Fruit fly (Drosophila melanogaster) whole organism, pupa: ENCODE data around the gene CG17928.

ENCODE experiments used
- CG10348 ChIP-seq: fragments of 200-800 bp; sonication (Bioruptor generic); IDR thresholded peaks from 2 replicates; pipeline ENCODE4 v1.3.6; 2022; ENCODE audit warnings: missing biosample characterization, missing genetic modification characterization
- CG12605 ChIP-seq: fragments of 200-800 bp; sonication (Bioruptor generic); IDR thresholded peaks from 2 replicates; pipeline ENCODE4 v1.3.6; 2022; ENCODE audit warnings: missing biosample characterization, missing genetic modification characterization
- CG13204 ChIP-seq: fragments of 200-800 bp; sonication (Bioruptor generic); optimal IDR thresholded peaks from 2 replicates; lab custom pipeline; 2018; ENCODE audit warnings: missing biosample characterization, mild to moderate bottlenecking, missing genetic modification characterization, moderate library complexity
- CG14655 ChIP-seq: fragments of 200-800 bp; sonication (Bioruptor generic); optimal IDR thresholded peaks from 3 replicates; lab custom pipeline; 2017; ENCODE audit warnings: mild to moderate bottlenecking, missing biosample characterization, missing genetic modification reagents, missing genetic modification characterization
- CG15710 ChIP-seq: fragments of 200-800 bp; sonication (Bioruptor generic); optimal IDR thresholded peaks from 2 replicates; lab custom pipeline; 2018; ENCODE audit warnings: missing biosample characterization, mild to moderate bottlenecking, missing genetic modification characterization, moderate library complexity
- CG17806 ChIP-seq: fragments of 200-800 bp; sonication (Bioruptor generic); optimal IDR thresholded peaks from 2 replicates; lab custom pipeline; 2018; ENCODE audit warnings: missing biosample characterization, mild to moderate bottlenecking, missing genetic modification characterization, moderate library complexity
- CG32121 ChIP-seq: fragments of 200-800 bp; sonication (Bioruptor generic); IDR thresholded peaks from 2 replicates; pipeline ENCODE4 v1.3.6; 2022; ENCODE audit warnings: missing biosample characterization, missing genetic modification characterization
- CG34367 ChIP-seq: fragments of 200-800 bp; sonication (Bioruptor generic); optimal IDR thresholded peaks from 2 replicates; lab custom pipeline; 2018; ENCODE audit warnings: missing biosample characterization, mild to moderate bottlenecking, missing genetic modification characterization
- CG4496 ChIP-seq: fragments of 200-800 bp; sonication (Bioruptor generic); IDR thresholded peaks from 3 replicates; pipeline ENCODE4 v1.3.6; 2022; ENCODE audit warnings: missing biosample characterization, missing genetic modification characterization
- CG8159 ChIP-seq: fragments of 200-800 bp; sonication (Bioruptor generic); optimal IDR thresholded peaks from 3 replicates; lab custom pipeline; 2018; ENCODE audit warnings: missing biosample characterization, mild to moderate bottlenecking, missing genetic modification characterization, moderate library complexity
- CG8301 ChIP-seq: fragments of 200-800 bp; sonication (Bioruptor generic); optimal IDR thresholded peaks from 2 replicates; lab custom pipeline; 2018; ENCODE audit warnings: missing biosample characterization, mild to moderate bottlenecking, missing genetic modification characterization
- CG9948 ChIP-seq: fragments of 200-800 bp; sonication (Bioruptor generic); optimal IDR thresholded peaks from 2 replicates; lab custom pipeline; 2018; ENCODE audit warnings: missing biosample characterization, mild to moderate bottlenecking, missing genetic modification characterization, moderate library complexity
- D1 ChIP-seq: fragments of 200-800 bp; sonication (Bioruptor generic); optimal IDR thresholded peaks from 2 replicates; lab custom pipeline; 2018; ENCODE audit warnings: missing biosample characterization, mild to moderate bottlenecking, missing genetic modification characterization, moderate library complexity
- EcR ChIP-seq: fragments of 200-800 bp; sonication (Bioruptor generic); optimal IDR thresholded peaks from 3 replicates; lab custom pipeline; 2019; ENCODE audit warnings: missing biosample characterization, missing genetic modification characterization, mild to moderate bottlenecking, moderate library complexity, missing genetic modification reagents
- Ets98B ChIP-seq: fragments of 200-800 bp; sonication (Bioruptor generic); IDR thresholded peaks from 2 replicates; pipeline ENCODE4 v1.3.6; 2022; ENCODE audit warnings: missing biosample characterization, missing genetic modification characterization
- Pif1A ChIP-seq: fragments of 200-800 bp; sonication (Bioruptor generic); optimal IDR thresholded peaks from 3 replicates; lab custom pipeline; 2016; ENCODE audit warnings: missing biosample characterization, missing genetic modification characterization
- Pif1B ChIP-seq: fragments of 200-800 bp; sonication (Bioruptor generic); optimal IDR thresholded peaks from 3 replicates; lab custom pipeline; 2016; ENCODE audit warnings: missing biosample characterization, missing genetic modification characterization
- Snoo ChIP-seq: fragments of 200-800 bp; sonication (Bioruptor generic); optimal IDR thresholded peaks from 3 replicates; lab custom pipeline; 2017; ENCODE audit warnings: missing biosample characterization, mild to moderate bottlenecking, missing genetic modification characterization, inconsistent platforms
- fd96Ca ChIP-seq: fragments of 200-800 bp; sonication (Bioruptor generic); IDR thresholded peaks from 3 replicates; pipeline ENCODE4 v1.3.6; 2022; ENCODE audit warnings: missing biosample characterization, missing genetic modification characterization
- gl ChIP-seq: fragments of 200-800 bp; sonication (Bioruptor generic); optimal IDR thresholded peaks from 2 replicates; lab custom pipeline; 2018; ENCODE audit warnings: missing biosample characterization, mild to moderate bottlenecking, missing genetic modification characterization
- rn ChIP-seq: fragments of 200-800 bp; sonication (Bioruptor generic); IDR thresholded peaks from 2 replicates; pipeline ENCODE4 v1.3.6; 2022; ENCODE audit warnings: missing biosample characterization, missing genetic modification characterization

CG17928 gene

DNA sequence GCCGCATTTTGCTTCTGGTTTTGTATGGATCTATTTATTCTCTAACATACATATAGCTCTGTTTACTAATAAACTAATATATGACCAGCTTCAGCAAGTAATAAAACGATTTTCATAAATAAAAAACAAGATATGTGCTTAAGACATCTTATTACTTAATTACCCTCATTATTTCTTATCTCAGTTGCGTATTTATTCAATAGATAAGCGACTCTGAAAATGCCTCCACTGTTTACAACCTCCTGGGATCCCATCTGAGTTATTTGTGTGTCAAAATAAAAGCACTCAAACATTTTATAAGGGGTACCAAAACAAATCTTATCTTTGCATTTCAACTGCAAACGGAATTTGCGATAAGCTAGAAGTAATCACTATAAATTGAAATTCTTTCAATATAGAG lies 28.3 kb downstream of the CG17928 start:
- TF ChIP-seq CG34367 (no peak), CG17806 (no peak), EcR (GFP tag; lab: Kevin White, UChicago) (no peak), fd96Ca (no peak), Ets98B (no peak), CG9948 (no peak), gl (tag; lab: Kevin White, UChicago) (no peak), CG15710 (no peak), CG8301 (tag; lab: Kevin White, UChicago) (no peak), Snoo (tag; lab: Kevin White, UChicago) (no peak), CG12605 (GFP tag; lab: Robert Waterston, UW) (no peak), CG14655 (GFP tag; lab: Kevin White, UChicago) (no peak), CG8159 (tag; lab: Kevin White, UChicago) (no peak), CG10348 (GFP tag; lab: Robert Waterston, UW) (no peak)

DNA sequence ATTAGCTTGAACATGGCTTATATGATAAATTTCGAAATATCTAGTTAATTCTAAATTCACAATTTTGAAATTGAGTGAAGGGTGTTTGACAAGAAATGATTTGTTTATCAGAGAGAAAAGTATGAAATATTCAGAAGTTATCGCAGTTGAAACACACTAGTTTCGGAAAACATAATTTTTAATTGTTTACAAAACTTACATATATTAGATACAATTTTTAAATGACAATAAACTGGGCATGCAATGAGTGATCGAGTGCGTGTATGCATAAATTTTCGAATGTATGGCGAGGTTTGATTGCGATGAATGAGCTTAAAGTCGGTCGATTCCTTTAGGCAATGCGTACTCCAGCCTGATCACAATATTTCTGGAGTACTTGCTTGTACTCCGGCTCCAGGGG lies 29.6 kb downstream of the CG17928 start, which contains the start of gene CG13280:
CG13280 (minus strand) TSS at position 101 of the 400 bp plus-strand sequence.
- TF ChIP-seq CG14655 (GFP tag; lab: Kevin White, UChicago) (no peak), Pif1A (no peak)

DNA sequence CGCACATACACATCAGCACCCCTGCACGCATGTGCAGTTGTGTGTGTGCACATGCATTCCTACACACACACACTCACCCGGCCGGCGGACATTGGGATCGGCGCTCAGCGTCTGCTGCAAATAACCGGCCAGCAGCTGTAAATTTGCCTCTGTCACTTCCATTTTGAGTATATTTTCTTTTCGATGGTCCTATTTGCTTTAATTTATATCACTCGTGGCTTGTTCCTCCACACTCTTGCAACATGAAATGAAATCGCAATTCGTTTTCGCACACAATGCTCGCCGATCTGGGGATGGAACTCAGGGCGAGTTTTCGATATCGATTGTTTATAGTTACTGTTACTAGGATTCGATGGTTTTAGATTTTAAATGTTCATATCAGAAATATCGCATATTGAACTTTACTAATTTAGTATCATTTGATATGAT lies 33.6 kb downstream of the CG17928 start, which contains the start of gene Cse1:
Cse1 (minus strand) TSS at position 303 of the 429 bp plus-strand sequence.
- TF ChIP-seq CG15710, result no peak

DNA sequence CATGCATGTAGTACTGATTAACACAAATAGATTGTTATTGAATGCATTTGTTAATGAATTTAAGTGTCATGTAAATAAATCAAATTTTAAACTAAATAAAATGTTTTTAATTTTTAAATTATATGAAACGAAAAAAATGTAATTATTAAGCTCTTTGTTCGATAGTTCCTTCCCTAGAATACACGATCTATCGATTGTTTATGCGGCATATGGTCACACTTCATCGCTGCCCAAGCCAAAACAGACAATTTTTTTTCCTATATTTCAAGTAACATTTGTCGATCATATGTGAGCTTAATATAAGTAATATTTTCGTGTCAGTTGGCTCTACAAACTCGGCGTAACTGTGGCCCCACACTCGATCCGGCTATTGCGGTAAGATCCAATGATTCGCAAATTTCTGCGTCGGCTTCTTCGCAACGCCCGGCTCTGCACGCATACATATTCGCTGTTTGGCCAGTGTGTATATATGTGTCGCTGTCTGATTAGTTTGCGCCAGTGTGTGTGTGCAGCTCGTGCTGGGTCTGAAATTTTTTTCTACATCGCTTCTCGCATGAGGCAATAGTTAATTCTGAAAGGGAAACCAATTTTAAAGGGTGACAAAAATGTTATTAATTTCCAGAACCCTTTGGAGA lies 35.6 kb downstream of the CG17928 start, which contains the start of gene AspRS-m:
AspRS-m (plus strand) TSS at position 207 of the 635 bp plus-strand sequence.
- TF ChIP-seq D1 (tag; lab: Kevin White, UChicago) (no peak), CG4496 (GFP tag; lab: Robert Waterston, UW) (no peak), fd96Ca (no peak), CG32121 (no peak)

DNA sequence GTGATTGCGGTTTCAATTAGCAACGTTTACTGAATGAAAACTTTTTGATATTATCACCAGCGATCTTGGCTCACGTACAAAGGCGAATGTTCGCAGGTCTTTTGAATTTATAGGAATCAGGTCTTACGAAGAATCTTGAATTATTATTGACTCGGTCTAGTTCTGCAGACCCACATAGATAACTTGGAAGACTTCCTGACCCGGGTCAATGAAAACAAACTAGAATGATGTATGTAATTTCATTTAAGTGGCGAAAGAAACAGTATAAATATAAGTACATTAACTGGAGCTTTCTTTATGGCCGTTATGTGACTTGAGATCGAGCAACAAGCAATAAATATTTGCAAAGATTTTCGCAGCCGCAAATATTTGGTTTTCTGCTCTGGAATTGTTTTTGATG lies 43.0 kb downstream of the CG17928 start, which contains the start of gene CG13282:
CG13282 (minus strand) TSS at position 101 of the 400 bp plus-strand sequence.
- TF ChIP-seq Snoo (tag; lab: Kevin White, UChicago) (no peak), Pif1B (GFP tag; lab: Kevin White, UChicago) (no peak)

DNA sequence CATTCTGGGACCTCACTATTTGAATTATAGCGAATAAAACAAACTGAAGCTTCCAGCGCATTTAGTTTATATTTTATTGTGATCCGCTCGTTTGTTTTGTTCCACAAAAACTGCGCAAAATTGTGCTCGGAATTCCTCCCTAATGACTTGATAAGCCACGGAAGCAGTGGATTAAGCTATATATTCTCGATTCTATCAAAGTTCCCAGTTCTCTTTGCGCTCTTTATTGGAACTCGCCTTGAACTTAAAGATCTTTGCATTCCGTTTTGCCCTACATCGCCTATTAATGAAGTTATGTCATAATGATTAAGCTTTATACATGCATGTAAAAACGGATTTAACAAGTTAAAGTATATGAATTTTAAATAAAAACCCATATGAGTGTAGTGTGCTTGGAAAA lies 45.8 kb downstream of the CG17928 start, which contains the start of gene Nepl9:
Nepl9 (minus strand) TSS at position 101 of the 400 bp plus-strand sequence.
- TF ChIP-seq gl (tag; lab: Kevin White, UChicago), result no peak
- no peak for TF ChIP-seq EcR (GFP tag; lab: Kevin White, UChicago)
- TF ChIP-seq Snoo (tag; lab: Kevin White, UChicago), result no peak
- TF ChIP-seq CG9948, result no peak
- no peak for TF ChIP-seq CG32121
- no peak for TF ChIP-seq CG10348 (GFP tag; lab: Robert Waterston, UW)
- no peak for TF ChIP-seq rn
- TF ChIP-seq CG8159 (tag; lab: Kevin White, UChicago), result no peak
- TF ChIP-seq CG8301 (tag; lab: Kevin White, UChicago), result no peak
- no peak for TF ChIP-seq Ets98B
- TF ChIP-seq CG34367, result no peak
- no peak for TF ChIP-seq CG14655 (GFP tag; lab: Kevin White, UChicago)
- TF ChIP-seq CG4496 (GFP tag; lab: Robert Waterston, UW), result no peak
- TF ChIP-seq CG13204, result no peak

DNA sequence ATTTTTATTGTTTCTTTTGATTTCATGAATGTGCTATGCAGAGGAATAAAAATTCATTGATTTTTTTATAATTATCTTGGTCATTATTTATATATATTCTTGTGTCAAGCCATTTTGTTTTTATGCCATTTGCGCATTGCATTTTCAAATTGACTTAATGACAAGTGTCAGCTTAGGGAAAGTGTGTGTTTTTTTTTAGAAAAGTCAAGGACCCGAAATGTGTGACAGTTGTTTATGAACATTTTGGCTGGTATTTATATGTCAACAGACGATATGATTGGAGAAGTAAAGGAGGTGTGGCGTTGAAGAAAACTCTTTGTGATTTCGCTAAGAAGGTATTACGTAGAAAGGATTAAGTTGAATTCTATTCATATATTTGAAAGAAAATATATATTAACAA lies 46.3 kb downstream of the CG17928 start, which contains the start of the genes SclA and SclB:
SclA (plus strand) TSS at position 301 of the 400 bp plus-strand sequence.
SclB (plus strand) TSS at position 301 of the 400 bp plus-strand sequence.
- TF ChIP-seq gl (tag; lab: Kevin White, UChicago) (no peak), D1 (tag; lab: Kevin White, UChicago) (no peak), CG17806 (no peak), CG12605 (GFP tag; lab: Robert Waterston, UW) (no peak), Snoo (tag; lab: Kevin White, UChicago) (no peak), CG4496 (GFP tag; lab: Robert Waterston, UW) (no peak), fd96Ca (no peak), CG8301 (tag; lab: Kevin White, UChicago) (no peak), CG32121 (no peak), Pif1A (no peak), CG14655 (GFP tag; lab: Kevin White, UChicago) (no peak), CG9948 (no peak), Pif1B (GFP tag; lab: Kevin White, UChicago) (no peak), rn (no peak), EcR (GFP tag; lab: Kevin White, UChicago) (no peak), CG34367 (no peak), CG10348 (GFP tag; lab: Robert Waterston, UW) (no peak), CG15710 (no peak), CG8159 (tag; lab: Kevin White, UChicago) (no peak)
